Fruit fly (Drosophila melanogaster) whole organism, pupa: Measurements from ENCODE around the gene Acsx3.

Experiments
- CG10348 ChIP-seq: fragments of 200-800 bp; sonication (Bioruptor generic); IDR thresholded peaks from 2 replicates; pipeline ENCODE4 v1.3.6; 2022; ENCODE audit warnings: missing biosample characterization, missing genetic modification characterization
- CG12605 ChIP-seq: fragments of 200-800 bp; sonication (Bioruptor generic); IDR thresholded peaks from 2 replicates; pipeline ENCODE4 v1.3.6; 2022; ENCODE audit warnings: missing biosample characterization, missing genetic modification characterization
- CG13204 ChIP-seq: fragments of 200-800 bp; sonication (Bioruptor generic); optimal IDR thresholded peaks from 2 replicates; lab custom pipeline; 2018; ENCODE audit warnings: missing biosample characterization, mild to moderate bottlenecking, missing genetic modification characterization, moderate library complexity
- CG14655 ChIP-seq: fragments of 200-800 bp; sonication (Bioruptor generic); optimal IDR thresholded peaks from 3 replicates; lab custom pipeline; 2017; ENCODE audit warnings: mild to moderate bottlenecking, missing biosample characterization, missing genetic modification reagents, missing genetic modification characterization
- CG15710 ChIP-seq: fragments of 200-800 bp; sonication (Bioruptor generic); optimal IDR thresholded peaks from 2 replicates; lab custom pipeline; 2018; ENCODE audit warnings: missing biosample characterization, mild to moderate bottlenecking, missing genetic modification characterization, moderate library complexity
- CG17806 ChIP-seq: fragments of 200-800 bp; sonication (Bioruptor generic); optimal IDR thresholded peaks from 2 replicates; lab custom pipeline; 2018; ENCODE audit warnings: missing biosample characterization, mild to moderate bottlenecking, missing genetic modification characterization, moderate library complexity
- CG32121 ChIP-seq: fragments of 200-800 bp; sonication (Bioruptor generic); IDR thresholded peaks from 2 replicates; pipeline ENCODE4 v1.3.6; 2022; ENCODE audit warnings: missing biosample characterization, missing genetic modification characterization
- CG34367 ChIP-seq: fragments of 200-800 bp; sonication (Bioruptor generic); optimal IDR thresholded peaks from 2 replicates; lab custom pipeline; 2018; ENCODE audit warnings: missing biosample characterization, mild to moderate bottlenecking, missing genetic modification characterization
- CG4496 ChIP-seq: fragments of 200-800 bp; sonication (Bioruptor generic); IDR thresholded peaks from 3 replicates; pipeline ENCODE4 v1.3.6; 2022; ENCODE audit warnings: missing biosample characterization, missing genetic modification characterization
- CG8159 ChIP-seq: fragments of 200-800 bp; sonication (Bioruptor generic); optimal IDR thresholded peaks from 3 replicates; lab custom pipeline; 2018; ENCODE audit warnings: missing biosample characterization, mild to moderate bottlenecking, missing genetic modification characterization, moderate library complexity
- CG8301 ChIP-seq: fragments of 200-800 bp; sonication (Bioruptor generic); optimal IDR thresholded peaks from 2 replicates; lab custom pipeline; 2018; ENCODE audit warnings: missing biosample characterization, mild to moderate bottlenecking, missing genetic modification characterization
- CG9948 ChIP-seq: fragments of 200-800 bp; sonication (Bioruptor generic); optimal IDR thresholded peaks from 2 replicates; lab custom pipeline; 2018; ENCODE audit warnings: missing biosample characterization, mild to moderate bottlenecking, missing genetic modification characterization, moderate library complexity
- D1 ChIP-seq: fragments of 200-800 bp; sonication (Bioruptor generic); optimal IDR thresholded peaks from 2 replicates; lab custom pipeline; 2018; ENCODE audit warnings: missing biosample characterization, mild to moderate bottlenecking, missing genetic modification characterization, moderate library complexity
- EcR ChIP-seq: fragments of 200-800 bp; sonication (Bioruptor generic); optimal IDR thresholded peaks from 3 replicates; lab custom pipeline; 2019; ENCODE audit warnings: missing biosample characterization, missing genetic modification characterization, mild to moderate bottlenecking, moderate library complexity, missing genetic modification reagents
- Ets98B ChIP-seq: fragments of 200-800 bp; sonication (Bioruptor generic); IDR thresholded peaks from 2 replicates; pipeline ENCODE4 v1.3.6; 2022; ENCODE audit warnings: missing biosample characterization, missing genetic modification characterization
- Pif1A ChIP-seq: fragments of 200-800 bp; sonication (Bioruptor generic); optimal IDR thresholded peaks from 3 replicates; lab custom pipeline; 2016; ENCODE audit warnings: missing biosample characterization, missing genetic modification characterization
- Pif1B ChIP-seq: fragments of 200-800 bp; sonication (Bioruptor generic); optimal IDR thresholded peaks from 3 replicates; lab custom pipeline; 2016; ENCODE audit warnings: missing biosample characterization, missing genetic modification characterization
- Snoo ChIP-seq: fragments of 200-800 bp; sonication (Bioruptor generic); optimal IDR thresholded peaks from 3 replicates; lab custom pipeline; 2017; ENCODE audit warnings: missing biosample characterization, mild to moderate bottlenecking, missing genetic modification characterization, inconsistent platforms
- fd96Ca ChIP-seq: fragments of 200-800 bp; sonication (Bioruptor generic); IDR thresholded peaks from 3 replicates; pipeline ENCODE4 v1.3.6; 2022; ENCODE audit warnings: missing biosample characterization, missing genetic modification characterization
- gl ChIP-seq: fragments of 200-800 bp; sonication (Bioruptor generic); optimal IDR thresholded peaks from 2 replicates; lab custom pipeline; 2018; ENCODE audit warnings: missing biosample characterization, mild to moderate bottlenecking, missing genetic modification characterization
- rn ChIP-seq: fragments of 200-800 bp; sonication (Bioruptor generic); IDR thresholded peaks from 2 replicates; pipeline ENCODE4 v1.3.6; 2022; ENCODE audit warnings: missing biosample characterization, missing genetic modification characterization

Acsx3 gene

DNA sequence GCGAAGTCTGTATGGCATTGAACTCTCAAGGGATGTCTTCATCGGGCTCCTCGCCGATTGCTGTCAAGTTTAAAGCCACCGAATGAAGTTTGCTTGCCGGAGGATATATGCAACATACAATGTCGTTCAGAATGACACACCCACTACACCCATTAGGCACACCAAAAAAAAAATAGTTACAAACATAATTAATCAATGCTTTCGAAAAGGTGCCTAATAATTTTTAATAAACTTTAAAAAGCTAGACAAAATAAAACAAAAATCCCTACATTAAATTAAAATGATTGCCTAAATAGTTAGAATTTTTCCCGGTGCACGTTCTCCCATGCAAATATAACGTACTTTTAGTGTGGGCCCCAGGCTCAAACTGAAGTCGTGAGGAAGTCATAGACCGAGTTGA lies 31.4 kb downstream of the Acsx3 start:
- TF ChIP-seq CG8301 (tag; lab: Kevin White, UChicago), result no peak
- peak; percentile 3 for TF ChIP-seq CG34367 (tag; lab: Kevin White, UChicago)
- peak; percentile 12 for TF ChIP-seq Pif1A (GFP tag; lab: Kevin White, UChicago)
- TF ChIP-seq Snoo (tag; lab: Kevin White, UChicago), result no peak
- TF ChIP-seq fd96Ca (GFP tag; lab: Robert Waterston, UW), result no peak
- no peak for TF ChIP-seq CG32121
- peak; percentile 27 for TF ChIP-seq CG9948
- TF ChIP-seq EcR, result no peak
- TF ChIP-seq CG8159 (tag; lab: Kevin White, UChicago), result peak; percentile 51
- peak; percentile 42 for TF ChIP-seq CG15710 (tag; lab: Kevin White, UChicago)
- TF ChIP-seq D1 (tag; lab: Kevin White, UChicago), result no peak
- no peak for TF ChIP-seq Pif1B (GFP tag; lab: Kevin White, UChicago)
- TF ChIP-seq gl (tag; lab: Kevin White, UChicago), result no peak
- TF ChIP-seq Ets98B, result no peak
- peak; percentile 35 for TF ChIP-seq CG17806 (tag; lab: Kevin White, UChicago)
- no peak for TF ChIP-seq CG12605 (GFP tag; lab: Robert Waterston, UW)
- peak; percentile 28 for TF ChIP-seq CG14655 (GFP tag; lab: Kevin White, UChicago)
- TF ChIP-seq CG13204 (GFP tag; lab: Kevin White, UChicago), result no peak
- no peak for TF ChIP-seq rn
- TF ChIP-seq CG4496 (GFP tag; lab: Robert Waterston, UW), result no peak
- no peak for TF ChIP-seq CG10348 (GFP tag; lab: Robert Waterston, UW)
- TF ChIP-seq, all 21 proteins: peak for 7

DNA sequence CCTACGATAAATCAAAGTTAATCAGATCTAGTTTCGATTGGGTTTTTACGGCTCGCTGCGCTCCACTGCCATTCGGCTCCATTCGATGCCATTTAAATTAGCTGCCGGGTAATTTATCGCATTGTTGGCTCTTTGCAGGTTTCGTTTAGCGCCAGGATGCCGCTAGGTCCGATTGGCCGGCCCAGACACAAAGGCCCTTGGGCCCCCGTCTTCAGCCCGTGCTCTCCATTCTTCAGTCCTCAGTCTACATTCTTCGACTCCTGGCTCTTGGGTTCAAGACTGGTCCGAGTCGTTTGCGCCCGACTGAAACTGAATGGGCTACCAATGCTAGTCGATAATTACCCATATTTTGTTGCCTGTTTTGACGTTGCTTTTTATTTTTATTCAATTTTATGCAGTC lies 32.2 kb downstream of the Acsx3 start:
- peak; percentile 53 for TF ChIP-seq EcR
- no peak for TF ChIP-seq Pif1A (GFP tag; lab: Kevin White, UChicago)

DNA sequence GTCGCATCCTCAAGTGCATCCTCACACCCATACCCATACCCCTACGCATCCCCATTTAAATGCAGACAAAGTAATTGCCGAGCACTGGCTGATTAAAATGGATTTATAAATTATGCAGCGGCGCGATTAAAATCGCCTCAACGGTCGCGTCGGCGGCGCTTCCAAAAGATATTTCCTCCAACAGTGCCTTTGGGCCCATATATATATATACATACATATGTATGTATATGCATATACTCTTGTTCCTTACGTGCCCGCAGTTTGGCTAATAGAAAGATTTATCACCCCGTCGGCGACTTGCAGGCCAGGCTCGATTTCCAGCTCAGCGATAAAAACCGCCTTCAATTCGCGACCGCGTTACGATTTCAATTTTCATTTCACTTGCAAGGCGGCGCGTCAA lies 35.7 kb downstream of the Acsx3 start:
- no peak for TF ChIP-seq CG8301 (tag; lab: Kevin White, UChicago)
- TF ChIP-seq D1 (tag; lab: Kevin White, UChicago), result no peak
- no peak for TF ChIP-seq CG17806 (tag; lab: Kevin White, UChicago)
- no peak for TF ChIP-seq rn
- no peak for TF ChIP-seq EcR
- TF ChIP-seq gl (tag; lab: Kevin White, UChicago), result no peak
- TF ChIP-seq fd96Ca (GFP tag; lab: Robert Waterston, UW), result no peak
- no peak for TF ChIP-seq Ets98B
- no peak for TF ChIP-seq CG9948
- TF ChIP-seq CG34367 (tag; lab: Kevin White, UChicago), result no peak
- TF ChIP-seq CG15710 (tag; lab: Kevin White, UChicago), result no peak
- no peak for TF ChIP-seq Pif1B (GFP tag; lab: Kevin White, UChicago)
- no peak for TF ChIP-seq Snoo (tag; lab: Kevin White, UChicago)
- TF ChIP-seq CG14655 (GFP tag; lab: Kevin White, UChicago), result no peak
- TF ChIP-seq Pif1A (GFP tag; lab: Kevin White, UChicago), result no peak
- TF ChIP-seq CG13204 (GFP tag; lab: Kevin White, UChicago), result no peak

DNA sequence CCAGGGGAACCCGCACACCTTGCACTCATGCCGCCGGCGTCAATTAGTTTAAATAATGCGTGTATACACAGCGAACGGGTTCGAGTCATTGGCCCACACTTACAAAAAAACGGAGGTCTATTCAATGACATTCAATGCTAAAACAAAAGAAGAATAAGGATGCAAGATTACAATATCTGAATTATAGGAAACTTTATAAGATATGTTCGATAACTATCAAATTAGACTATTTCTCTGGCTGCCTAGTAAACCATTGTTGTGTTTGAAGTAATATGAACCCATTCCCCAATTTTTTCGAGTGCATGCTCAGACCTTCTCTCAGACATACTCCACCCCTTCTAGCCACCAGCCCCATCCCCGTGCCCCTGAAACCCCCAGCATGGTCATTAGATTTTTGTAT lies 39.9 kb downstream of the Acsx3 start:
- TF ChIP-seq CG9948 (no peak), CG10348 (GFP tag; lab: Robert Waterston, UW) (no peak), CG34367 (tag; lab: Kevin White, UChicago) (no peak), Ets98B (peak; percentile 8; the same call in 1 of the 2 replicates), CG12605 (GFP tag; lab: Robert Waterston, UW) (no peak), fd96Ca (GFP tag; lab: Robert Waterston, UW) (peak; percentile 39; the same call in 1 of the 3 replicates), CG14655 (GFP tag; lab: Kevin White, UChicago) (peak; percentile 57), CG8301 (tag; lab: Kevin White, UChicago) (peak; percentile 42), CG4496 (GFP tag; lab: Robert Waterston, UW) (0 out of 3 replicates have a peak, but pooled peaks have one; percentile 16), CG32121 (no peak), Pif1A (GFP tag; lab: Kevin White, UChicago) (no peak), CG15710 (tag; lab: Kevin White, UChicago) (no peak), gl (tag; lab: Kevin White, UChicago) (no peak), Pif1B (GFP tag; lab: Kevin White, UChicago) (no peak), Snoo (tag; lab: Kevin White, UChicago) (no peak)

DNA sequence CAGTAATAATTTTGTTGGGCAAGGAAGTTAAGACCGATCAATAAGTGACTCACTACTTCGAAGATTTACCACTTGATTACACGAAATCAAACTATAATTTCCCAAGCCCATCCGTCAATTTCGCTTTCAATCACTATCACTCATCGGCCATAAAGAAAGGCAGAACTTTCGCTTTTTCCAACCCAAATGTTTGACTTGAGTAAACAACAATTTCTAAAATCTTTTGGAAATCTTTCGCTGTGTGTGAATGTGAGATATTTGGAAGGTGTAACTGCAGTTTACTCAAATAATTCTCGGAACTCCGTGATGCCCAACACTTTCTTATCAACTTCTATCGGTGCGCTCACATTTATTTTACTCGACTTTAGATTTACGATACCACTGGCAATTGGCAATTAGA lies 41.1 kb downstream of the Acsx3 start:
- TF ChIP-seq Pif1A (GFP tag; lab: Kevin White, UChicago), result no peak

DNA sequence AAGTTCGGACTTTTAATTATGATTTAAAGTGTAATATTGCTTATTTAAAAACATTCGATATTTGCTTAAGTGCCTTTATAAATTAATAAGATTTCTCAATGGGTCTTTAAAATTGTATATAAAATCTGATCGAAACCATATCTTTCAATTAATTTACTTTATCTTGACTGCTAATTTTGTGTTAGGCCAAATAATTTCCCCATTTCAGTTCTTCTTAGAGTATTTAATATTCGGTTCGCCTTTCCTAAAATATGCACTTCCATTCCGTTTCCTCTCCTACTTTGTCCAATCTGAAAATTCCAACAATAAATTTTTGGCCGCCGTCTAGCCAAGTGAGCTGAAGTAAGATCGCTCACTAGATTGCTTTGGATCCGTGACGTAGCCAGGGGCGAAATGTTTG lies 43.4 kb downstream of the Acsx3 start:
- no peak for TF ChIP-seq rn
- TF ChIP-seq CG8159 (tag; lab: Kevin White, UChicago), result no peak
- no peak for TF ChIP-seq CG9948
- no peak for TF ChIP-seq EcR
- TF ChIP-seq Snoo (tag; lab: Kevin White, UChicago), result no peak
- TF ChIP-seq Pif1B (GFP tag; lab: Kevin White, UChicago), result no peak
- TF ChIP-seq CG13204 (GFP tag; lab: Kevin White, UChicago), result no peak
- no peak for TF ChIP-seq Ets98B
- TF ChIP-seq CG15710 (tag; lab: Kevin White, UChicago), result no peak
- no peak for TF ChIP-seq gl (tag; lab: Kevin White, UChicago)
- TF ChIP-seq CG10348 (GFP tag; lab: Robert Waterston, UW), result no peak
- TF ChIP-seq CG32121, result no peak
- no peak for TF ChIP-seq Pif1A (GFP tag; lab: Kevin White, UChicago)
- no peak for TF ChIP-seq fd96Ca (GFP tag; lab: Robert Waterston, UW)
- TF ChIP-seq CG12605 (GFP tag; lab: Robert Waterston, UW), result no peak
- TF ChIP-seq D1 (tag; lab: Kevin White, UChicago), result no peak
